Fruit fly (Drosophila melanogaster): Measurements from ENCODE around the gene CG4553.
A peak's percentile ranks its signal among the peaks of the same experiment; 100 is the strongest.

CG4553 gene

DNA sequence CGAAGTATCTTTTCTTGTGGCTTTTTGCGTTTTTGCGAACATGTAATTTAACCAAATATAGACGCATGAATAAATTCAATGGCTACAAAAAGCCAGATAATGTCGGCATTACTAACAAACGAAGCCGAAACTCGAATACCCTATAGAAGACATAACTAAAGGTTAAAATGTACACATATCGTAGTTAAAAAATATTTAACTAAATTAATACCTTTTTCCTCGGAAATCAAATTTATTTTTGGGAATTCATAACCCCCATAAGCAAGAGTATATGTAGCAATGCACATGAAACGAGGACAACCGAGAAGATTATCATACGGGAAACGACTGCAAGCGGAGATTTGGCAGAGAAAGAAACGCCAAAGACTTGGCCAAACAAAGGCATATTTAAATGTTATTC is 15.0 kb downstream of the CG4553 start:
- TF ChIP-seq D19A (tag; optimal IDR thresholded peaks at IDR 0.05) (peak; percentile 54), CG6813 (GFP tag; optimal IDR thresholded peaks at IDR 0.05) (no peak), Drgx (GFP tag; IDR thresholded peaks at IDR 0.05) (peak; percentile 60), bsh (GFP tag; optimal IDR thresholded peaks at IDR 0.05) (peak in 1 of 2 experiments; percentile 26), lbe (GFP tag; optimal IDR thresholded peaks at IDR 0.05) (peak; percentile 18)

dm6 chr3R:25460650-25461049 is 16.1 kb downstream of the CG4553 start:
- TF ChIP-seq pb (GFP tag; optimal IDR thresholded peaks at IDR 0.05) (no peak), bbx (GFP tag; IDR thresholded peaks at IDR 0.05; ENCODE audit: partially characterized antibody) (0 out of 2 replicates have a peak, but pooled peaks have one; percentile 21), Med (GFP tag) (peak; percentile 17)

DNA sequence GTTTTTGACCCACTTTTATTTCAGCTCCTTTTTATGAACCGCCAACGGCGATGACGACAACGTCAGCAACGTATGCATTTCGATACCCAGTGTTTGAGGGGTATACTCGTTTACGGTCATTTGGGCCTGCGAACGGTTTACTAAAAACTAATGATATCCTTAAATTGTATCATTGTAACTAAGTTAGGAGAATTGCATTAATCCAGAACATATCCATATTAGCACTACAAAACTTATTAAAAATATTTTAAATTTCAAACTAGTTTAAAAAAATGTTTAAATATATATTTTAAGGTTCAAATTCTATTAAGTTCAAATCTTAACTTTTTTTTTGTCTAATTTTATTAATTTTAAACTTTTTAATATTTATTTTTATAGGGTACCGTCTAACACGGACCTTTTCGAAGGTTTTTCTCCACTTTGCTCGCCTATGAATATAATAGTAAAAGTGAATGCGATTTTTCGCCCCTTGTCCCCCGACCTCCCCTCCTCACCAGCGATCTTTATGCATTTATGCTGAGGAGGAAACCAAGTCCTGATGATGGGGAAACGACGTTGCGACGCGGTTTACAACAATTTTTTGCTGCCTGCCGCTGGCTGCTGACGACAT is 17.4 kb downstream of the CG4553 start:
- peak; percentile 27 for TF ChIP-seq CG17829 (tag; optimal IDR thresholded peaks at IDR 0.05)
- peak; percentile 47 for TF ChIP-seq CG11504 (tag; optimal IDR thresholded peaks at IDR 0.05)
- peak; percentile 7 for TF ChIP-seq CG10267 (tag; optimal IDR thresholded peaks at IDR 0.05)
- peak; percentile 45 for TF ChIP-seq CG2678 (tag; optimal IDR thresholded peaks at IDR 0.05)
- no peak for TF ChIP-seq z (GFP tag; IDR thresholded peaks at IDR 0.05)
- peak; percentile 53 for TF ChIP-seq CG18262 (tag; optimal IDR thresholded peaks at IDR 0.05)
- TF ChIP-seq phol (tag; optimal IDR thresholded peaks at IDR 0.05): peak; percentile 33
- TF ChIP-seq D19A (tag; optimal IDR thresholded peaks at IDR 0.05): no peak
- TF ChIP-seq CG6254 (GFP tag; optimal IDR thresholded peaks at IDR 0.05): peak; percentile 20
- TF ChIP-seq Bdp1 (GFP tag; optimal IDR thresholded peaks at IDR 0.05): no peak
- TF ChIP-seq nom (GFP tag; optimal IDR thresholded peaks at IDR 0.05): no peak
- TF ChIP-seq CG15479 (GFP tag; optimal IDR thresholded peaks at IDR 0.05): no peak
- TF ChIP-seq CG10979 (tag; optimal IDR thresholded peaks at IDR 0.05): peak; percentile 64
- TF ChIP-seq CG14710 (tag; optimal IDR thresholded peaks at IDR 0.05): peak; percentile 11
- peak; percentile 38 for TF ChIP-seq dmrt99B (tag; optimal IDR thresholded peaks at IDR 0.05)
- no peak for TF ChIP-seq HmgZ (tag; optimal IDR thresholded peaks at IDR 0.05)
- peak; percentile 15 for TF ChIP-seq az2 (GFP tag; optimal IDR thresholded peaks at IDR 0.05)
- TF ChIP-seq gem (tag; optimal IDR thresholded peaks at IDR 0.05): peak; percentile 57
- no peak for TF ChIP-seq seq (GFP tag; IDR thresholded peaks at IDR 0.05)
- peak in 1 of 2 experiments; percentile 34 for TF ChIP-seq bsh (GFP tag; optimal IDR thresholded peaks at IDR 0.05)
- TF ChIP-seq fd96Cb (tag; optimal IDR thresholded peaks at IDR 0.05): peak; percentile 31
- TF ChIP-seq prd (optimal IDR thresholded peaks at IDR 0.05): no peak
- 0 out of 3 replicates have a peak, but pooled peaks have one; percentile 15 for TF ChIP-seq prd (GFP tag; IDR thresholded peaks at IDR 0.05)
- no peak for TF ChIP-seq sna (GFP tag; IDR thresholded peaks at IDR 0.05; ENCODE audit: partially characterized antibody)
- TF ChIP-seq CG2712 (tag; optimal IDR thresholded peaks at IDR 0.05): peak; percentile 65
- peak; percentile 24; the same call in 1 of the 2 replicates for TF ChIP-seq CG6689 (GFP tag; IDR thresholded peaks at IDR 0.05)
- peak; percentile 14 for TF ChIP-seq CG12391 (tag; optimal IDR thresholded peaks at IDR 0.05)
- TF ChIP-seq row (GFP tag; IDR thresholded peaks at IDR 0.05): peak; percentile 24; the same call in 1 of the 3 replicates
- no peak for TF ChIP-seq ranshi (GFP tag; IDR thresholded peaks at IDR 0.05)
- peak in 1 of 2 experiments; percentile 12 for TF ChIP-seq Hr51 (GFP tag; optimal IDR thresholded peaks at IDR 0.05)
- peak; percentile 47; the same call in 1 of the 3 replicates for TF ChIP-seq CG17361 (GFP tag; IDR thresholded peaks at IDR 0.05)
- no peak for TF ChIP-seq hkb (optimal IDR thresholded peaks at IDR 0.05)
- no peak for TF ChIP-seq hkb (GFP tag; IDR thresholded peaks at IDR 0.05)
- TF ChIP-seq CG31441 (GFP tag; IDR thresholded peaks at IDR 0.05): peak; percentile 53; the same call in 1 of the 2 replicates
- TF ChIP-seq CG7839 (tag; optimal IDR thresholded peaks at IDR 0.05): peak; percentile 30
- TF ChIP-seq ap (GFP tag; IDR thresholded peaks at IDR 0.05): no peak
- no peak for TF ChIP-seq sens-2 (GFP tag; IDR thresholded peaks at IDR 0.05)
- peak in 1 of 3 experiments; percentile 36 for TF ChIP-seq lola (GFP tag; optimal IDR thresholded peaks at IDR 0.05)
- peak; percentile 19 for TF ChIP-seq CG8388 (GFP tag; optimal IDR thresholded peaks at IDR 0.05)

Measured in whole organism, embryonic.